Fruit fly (Drosophila melanogaster): ENCODE results near the gene PlexB.

The PlexB gene

dm6 chr4:56242-57159 lies 12.9 kb upstream of the PlexB start, which contains the start of gene ci (continued):
- TF ChIP-seq Nf-YB (GFP tag; optimal IDR thresholded peaks at IDR 0.05) = no peak
- peak; percentile 13 for TF ChIP-seq CG2202 (tag; optimal IDR thresholded peaks at IDR 0.05)
- TF ChIP-seq CG8388 (GFP tag; optimal IDR thresholded peaks at IDR 0.05) = peak; percentile 89
- TF ChIP-seq Med (GFP tag) = peak; percentile 84
- peak; percentile 99 for TF ChIP-seq cg (GFP tag; optimal IDR thresholded peaks at IDR 0.05)
- TF ChIP-seq sens (GFP tag) = peak; percentile 79
- TF ChIP-seq CG33213 (GFP tag; optimal IDR thresholded peaks at IDR 0.05) = peak; percentile 4
- peak; percentile 26 for TF ChIP-seq stwl (tag; optimal IDR thresholded peaks at IDR 0.05)
- TF ChIP-seq CG13894 (tag; optimal IDR thresholded peaks at IDR 0.05) = peak; percentile 74
- peak; percentile 17; the same call in 1 of the 2 replicates for TF ChIP-seq sna (GFP tag; IDR thresholded peaks at IDR 0.05; ENCODE audit: partially characterized antibody)
- peak; percentile 67 for TF ChIP-seq phol (tag; optimal IDR thresholded peaks at IDR 0.05)
- TF ChIP-seq Ets65A (GFP tag) = no peak
- TF ChIP-seq CG17328 (GFP tag; IDR thresholded peaks at IDR 0.05) = no peak; the same call in 1 of the 2 replicates
- peak; percentile 36 for TF ChIP-seq Scr (GFP tag; IDR thresholded peaks at IDR 0.05; ENCODE audit: partially characterized antibody)
- peak; percentile 40 for TF ChIP-seq caup (GFP tag; optimal IDR thresholded peaks at IDR 0.05; ENCODE audit: severe bottlenecking)
- peak; percentile 97 for TF ChIP-seq ash1 (GFP tag; optimal IDR thresholded peaks at IDR 0.05)
- no peak; the same call in 1 of the 2 replicates for TF ChIP-seq tna (GFP tag; IDR thresholded peaks at IDR 0.05; ENCODE audit: partially characterized antibody)
- TF ChIP-seq bsh (GFP tag; optimal IDR thresholded peaks at IDR 0.05) = peak; percentile 12 to 33
- no peak for TF ChIP-seq CG9727 (GFP tag; optimal IDR thresholded peaks at IDR 0.05)
- peak; percentile 63 for TF ChIP-seq pfk (GFP tag; optimal IDR thresholded peaks at IDR 0.05)
- TF ChIP-seq CG10431 (GFP tag; optimal IDR thresholded peaks at IDR 0.05) = peak; percentile 14
- no peak for TF ChIP-seq fd102C (GFP tag; optimal IDR thresholded peaks at IDR 0.05)
- TF ChIP-seq CG2120 (GFP tag; optimal IDR thresholded peaks at IDR 0.05) = no peak
- TF ChIP-seq CG32767 (GFP tag; IDR thresholded peaks at IDR 0.05) = peak; percentile 63; the same call in 1 of the 2 replicates
- no peak; the same call in 1 of the 2 replicates for TF ChIP-seq CG13287 (GFP tag; IDR thresholded peaks at IDR 0.05; ENCODE audit: partially characterized antibody)
- peak; percentile 45 for TF ChIP-seq zf30C (GFP tag; optimal IDR thresholded peaks at IDR 0.05)
- no peak for TF ChIP-seq esg (GFP tag; conservative IDR thresholded peaks at IDR 0.05)
- no peak for TF ChIP-seq bcd (GFP tag; optimal IDR thresholded peaks at IDR 0.05)
- TF ChIP-seq CG17829 (tag; optimal IDR thresholded peaks at IDR 0.05) = peak; percentile 41
- peak; percentile 73 for TF ChIP-seq CG12769 (tag; optimal IDR thresholded peaks at IDR 0.05)
- TF ChIP-seq CG17385 (GFP tag; optimal IDR thresholded peaks at IDR 0.05) = peak; percentile 47
- TF ChIP-seq nau (GFP tag; optimal IDR thresholded peaks at IDR 0.05) = peak; percentile 7
- TF ChIP-seq pros (GFP tag; optimal IDR thresholded peaks at IDR 0.05) = peak; percentile 98
- peak; percentile 58; the same call in 1 of the 2 replicates for TF ChIP-seq rib (GFP tag; IDR thresholded peaks at IDR 0.05)
- peak; percentile 34 for TF ChIP-seq CG4707 (GFP tag; optimal IDR thresholded peaks at IDR 0.05)
- TF ChIP-seq MESR4 (GFP tag; optimal IDR thresholded peaks at IDR 0.05) = peak; percentile 29
- peak; percentile 32 for TF ChIP-seq ac (GFP tag; optimal IDR thresholded peaks at IDR 0.05)
- no peak for TF ChIP-seq Lpt (GFP tag; optimal IDR thresholded peaks at IDR 0.05)
- peak; percentile 71 for TF ChIP-seq CG8924 (tag; optimal IDR thresholded peaks at IDR 0.05)
- TF ChIP-seq CG34422 (GFP tag; IDR thresholded peaks at IDR 0.05) = no peak
- TF ChIP-seq sens-2 (GFP tag; IDR thresholded peaks at IDR 0.05) = no peak
- peak; percentile 49 for TF ChIP-seq Xrp1 (GFP tag; IDR thresholded peaks at IDR 0.05)
- TF ChIP-seq gt (GFP tag; IDR thresholded peaks at IDR 0.05) = no peak
- peak; percentile 38 for TF ChIP-seq kah (GFP tag; optimal IDR thresholded peaks at IDR 0.05)
- no peak for TF ChIP-seq hkb (optimal IDR thresholded peaks at IDR 0.05)
- TF ChIP-seq hkb (GFP tag; IDR thresholded peaks at IDR 0.05) = peak; percentile 50; the same call in 1 of the 2 replicates
- TF ChIP-seq Eip74EF (GFP tag; optimal IDR thresholded peaks at IDR 0.05) = no peak
